Fruit fly (Drosophila melanogaster) whole organism, embryonic: Measurements from ENCODE around the gene Cht5.
A peak's percentile ranks its signal among the peaks of the same experiment; 100 is the strongest.

Source experiments
- ATbp ChIP-seq: fragments of 200-800 bp; sonication (Bioruptor generic); optimal IDR thresholded peaks from 2 replicates; lab custom pipeline; 2017; ENCODE audit warnings: missing biosample characterization, mild to moderate bottlenecking, missing genetic modification characterization, missing genetic modification reagents
- Adf1 ChIP-seq: fragments of 200-800 bp; sonication (Bioruptor generic); IDR thresholded peaks from 2 replicates; pipeline ENCODE4 v1.3.6; 2022; ENCODE audit warnings: missing biosample characterization, missing genetic modification characterization
- Bdp1 ChIP-seq: fragments of 200-800 bp; sonication (Bioruptor generic); optimal IDR thresholded peaks from 3 replicates; lab custom pipeline; 2016; ENCODE audit warnings: missing biosample characterization, missing genetic modification characterization
- Bgb ChIP-seq: fragments of 200-800 bp; sonication (Bioruptor generic); IDR thresholded peaks from 2 replicates; pipeline ENCODE4 v1.3.6; 2022; ENCODE audit warnings: missing biosample characterization, missing genetic modification characterization; ENCODE audit not compliant: partially characterized antibody
- Blimp-1 ChIP-seq: fragments of 200-800 bp; sonication (Bioruptor generic); optimal IDR thresholded peaks from 3 replicates; lab custom pipeline; 2018; ENCODE audit warnings: missing biosample characterization, missing genetic modification characterization, mild to moderate bottlenecking, moderate library complexity, missing genetic modification reagents
- CG10654 ChIP-seq: fragments of 200-800 bp; sonication (Bioruptor generic); optimal IDR thresholded peaks from 2 replicates; lab custom pipeline; 2016; ENCODE audit warnings: missing biosample characterization, missing genetic modification characterization
- CG11085 ChIP-seq: fragments of 200-800 bp; sonication (Bioruptor generic); IDR thresholded peaks from 2 replicates; pipeline ENCODE4 v1.3.6; 2022; ENCODE audit warnings: missing biosample characterization, missing genetic modification characterization
- CG11093 ChIP-seq: fragments of 200-800 bp; sonication (Bioruptor generic); IDR thresholded peaks from 3 replicates; pipeline ENCODE4 v1.3.6; 2022; ENCODE audit warnings: missing biosample characterization, missing genetic modification characterization
- CG12219 ChIP-seq: fragments of 200-800 bp; sonication (Bioruptor generic); optimal IDR thresholded peaks from 3 replicates; lab custom pipeline; 2018; ENCODE audit warnings: missing biosample characterization, mild to moderate bottlenecking, missing genetic modification characterization
- CG13287 ChIP-seq: fragments of 200-800 bp; sonication (Bioruptor generic); IDR thresholded peaks from 2 replicates; pipeline ENCODE4 v1.3.6; 2022; ENCODE audit warnings: missing biosample characterization, missing genetic modification characterization; ENCODE audit not compliant: partially characterized antibody
- CG13296 ChIP-seq: fragments of 200-800 bp; sonication (Bioruptor generic); optimal IDR thresholded peaks from 3 replicates; lab custom pipeline; 2018; ENCODE audit warnings: missing biosample characterization, mild to moderate bottlenecking, missing genetic modification characterization
- CG13894 ChIP-seq: fragments of 200-800 bp; sonication (Bioruptor generic); optimal IDR thresholded peaks from 3 replicates; lab custom pipeline; 2018; ENCODE audit warnings: missing biosample characterization, mild to moderate bottlenecking, missing genetic modification characterization, moderate library complexity
- CG17612 ChIP-seq: fragments of 200-800 bp; sonication (Bioruptor generic); IDR thresholded peaks from 2 replicates; pipeline ENCODE4 v1.3.6; 2022; ENCODE audit warnings: missing biosample characterization, missing genetic modification characterization
- CG31441 ChIP-seq: fragments of 200-800 bp; sonication (Bioruptor generic); IDR thresholded peaks from 2 replicates; pipeline ENCODE4 v1.3.6; 2022; ENCODE audit warnings: missing biosample characterization, missing genetic modification characterization
- CG3163 ChIP-seq: fragments of 200-800 bp; sonication (Bioruptor generic); optimal IDR thresholded peaks from 3 replicates; lab custom pipeline; 2016; ENCODE audit warnings: missing biosample characterization, missing genetic modification characterization
- CG33213 ChIP-seq: fragments of 200-800 bp; sonication (Bioruptor generic); optimal IDR thresholded peaks from 3 replicates; lab custom pipeline; 2016; ENCODE audit warnings: missing biosample characterization, missing genetic modification characterization
- CG5245 ChIP-seq: fragments of 200-800 bp; sonication (Bioruptor generic); optimal IDR thresholded peaks from 3 replicates; lab custom pipeline; 2016; ENCODE audit warnings: missing biosample characterization, missing genetic modification characterization
- CG8290 ChIP-seq, 3 experiments: fragments of 200-800 bp; sonication (Bioruptor generic); optimal IDR thresholded peaks; 2 replicates each; lab custom pipeline; 2016 to 2019; ENCODE audit warnings: missing biosample characterization in 3 of 3, missing genetic modification characterization in 3 of 3, mild to moderate bottlenecking in 2 of 3, moderate library complexity in 1 of 3
- CG8478 ChIP-seq: fragments of >200 bp; optimal IDR thresholded peaks from 2 replicates; lab custom pipeline; 2018
- CG9727 ChIP-seq: fragments of 200-800 bp; sonication (Bioruptor generic); optimal IDR thresholded peaks from 3 replicates; lab custom pipeline; 2017; ENCODE audit warnings: missing biosample characterization, mild to moderate bottlenecking, missing genetic modification characterization
- Dip3 ChIP-seq: fragments of 200-800 bp; sonication (Bioruptor generic); optimal IDR thresholded peaks from 3 replicates; lab custom pipeline; 2016; ENCODE audit warnings: missing biosample characterization, missing genetic modification characterization
- Doc2 ChIP-seq: fragments of 200-800 bp; sonication (Bioruptor generic); IDR thresholded peaks from 2 replicates; pipeline ENCODE4 v1.3.6; 2022; ENCODE audit warnings: missing biosample characterization, missing genetic modification characterization
- Ets97D ChIP-seq: fragments of 200-800 bp; sonication (Bioruptor generic); optimal IDR thresholded peaks from 3 replicates; lab custom pipeline; 2016; ENCODE audit warnings: missing biosample characterization, missing genetic modification characterization
- Gsc ChIP-seq: fragments of 200-800 bp; sonication (Bioruptor generic); IDR thresholded peaks from 2 replicates; pipeline ENCODE4 v1.3.6; 2022; ENCODE audit warnings: missing biosample characterization, missing genetic modification characterization
- Hr3 ChIP-seq: fragments of 200-800 bp; sonication (Bioruptor generic); optimal IDR thresholded peaks from 3 replicates; lab custom pipeline; 2016; ENCODE audit warnings: missing biosample characterization, missing genetic modification characterization
- Hr51 ChIP-seq, 2 experiments: fragments of 200-800 bp; sonication (Bioruptor generic); optimal IDR thresholded peaks; 2 replicates in 1 of 2; 3 replicates in 1 of 2; lab custom pipeline; 2016 to 2018; ENCODE audit warnings: missing biosample characterization in 2 of 2, missing genetic modification characterization in 2 of 2, mild to moderate bottlenecking in 1 of 2, moderate library complexity in 1 of 2
- Hsf ChIP-seq: fragments of 200-800 bp; sonication (Bioruptor generic); optimal IDR thresholded peaks from 3 replicates; lab custom pipeline; 2016; ENCODE audit warnings: missing biosample characterization, missing genetic modification characterization
- MBD-R2 ChIP-seq: fragments of 200-800 bp; sonication (Bioruptor generic); IDR thresholded peaks from 2 replicates; pipeline ENCODE4 v1.3.6; 2022; ENCODE audit warnings: missing biosample characterization, missing genetic modification characterization
- Mrtf ChIP-seq: fragments of 200-800 bp; sonication (Bioruptor generic); IDR thresholded peaks from 3 replicates; pipeline ENCODE4 v1.3.6; 2022; ENCODE audit warnings: missing biosample characterization, missing genetic modification characterization
- Poxn ChIP-seq: fragments of 200-800 bp; sonication (Bioruptor generic); IDR thresholded peaks from 2 replicates; pipeline ENCODE4 v1.3.6; 2022; ENCODE audit warnings: missing biosample characterization, missing genetic modification characterization
- Sry-β ChIP-seq: fragments of 200-800 bp; sonication (Bioruptor generic); optimal IDR thresholded peaks from 2 replicates; lab custom pipeline; 2018; ENCODE audit warnings: missing biosample characterization, mild to moderate bottlenecking, missing genetic modification characterization, moderate library complexity
- ara ChIP-seq: fragments of 200-800 bp; sonication (Bioruptor generic); IDR thresholded peaks from 2 replicates; pipeline ENCODE4 v1.3.6; 2022; ENCODE audit warnings: missing biosample characterization, missing genetic modification characterization
- az2 ChIP-seq: fragments of 200-800 bp; sonication (Bioruptor generic); optimal IDR thresholded peaks from 3 replicates; lab custom pipeline; 2016; ENCODE audit warnings: missing biosample characterization, missing genetic modification characterization
- caup ChIP-seq: fragments of 200-800 bp; sonication (Bioruptor generic); optimal IDR thresholded peaks from 3 replicates; lab custom pipeline; 2017; ENCODE audit warnings: missing biosample characterization, mild to moderate bottlenecking, missing genetic modification characterization, moderate library complexity; ENCODE audit not compliant: severe bottlenecking
- chif ChIP-seq, 2 experiments: fragments of 200-800 bp; sonication (Bioruptor generic); optimal IDR thresholded peaks; 3 replicates each; lab custom pipeline; 2016; ENCODE audit warnings: missing biosample characterization in 2 of 2, missing genetic modification characterization in 2 of 2
- crp ChIP-seq, 2 experiments: fragments of 200-800 bp; sonication (Bioruptor generic); optimal IDR thresholded peaks; 2 replicates in 1 of 2; 3 replicates in 1 of 2; lab custom pipeline; 2017; ENCODE audit warnings: missing biosample characterization in 2 of 2, missing genetic modification characterization in 2 of 2, mild to moderate bottlenecking in 1 of 2, moderate library complexity in 1 of 2
- da ChIP-seq: fragments of 200-800 bp; sonication (Bioruptor generic); optimal IDR thresholded peaks from 2 replicates; lab custom pipeline; 2016; ENCODE audit warnings: missing biosample characterization, missing genetic modification characterization
- ewg ChIP-seq: fragments of 200-800 bp; sonication (Bioruptor generic); optimal IDR thresholded peaks from 3 replicates; lab custom pipeline; 2017; ENCODE audit warnings: mild to moderate bottlenecking, missing biosample characterization, missing genetic modification reagents, missing genetic modification characterization
- eyg ChIP-seq: fragments of 200-800 bp; sonication (Bioruptor generic); optimal IDR thresholded peaks from 3 replicates; lab custom pipeline; 2016; ENCODE audit warnings: missing biosample characterization, missing genetic modification characterization
- gsb ChIP-seq: fragments of 200-800 bp; sonication (Bioruptor generic); IDR thresholded peaks from 2 replicates; pipeline ENCODE4 v1.3.6; 2022; ENCODE audit warnings: missing biosample characterization, missing genetic modification characterization
- hbn ChIP-seq: fragments of 200-800 bp; sonication (Bioruptor generic); IDR thresholded peaks from 2 replicates; pipeline ENCODE4 v1.3.6; 2022; ENCODE audit warnings: missing biosample characterization, missing genetic modification characterization; ENCODE audit not compliant: partially characterized antibody
- her ChIP-seq: fragments of 200-800 bp; sonication (Bioruptor generic); optimal IDR thresholded peaks from 2 replicates; lab custom pipeline; 2016; ENCODE audit warnings: missing biosample characterization, missing genetic modification characterization
- peb ChIP-seq: fragments of 200-800 bp; sonication (Bioruptor generic); IDR thresholded peaks from 2 replicates; pipeline ENCODE4 v1.3.6; 2022; ENCODE audit warnings: missing biosample characterization, missing genetic modification characterization
- pzg ChIP-seq: fragments of 200-800 bp; sonication (Bioruptor generic); optimal IDR thresholded peaks from 3 replicates; lab custom pipeline; 2018; ENCODE audit warnings: missing biosample characterization, mild to moderate bottlenecking, missing genetic modification characterization, moderate library complexity
- scrt ChIP-seq: fragments of 200-800 bp; sonication (Bioruptor generic); optimal IDR thresholded peaks from 2 replicates; lab custom pipeline; 2018; ENCODE audit warnings: missing biosample characterization, mild to moderate bottlenecking, missing genetic modification characterization, moderate library complexity
- sd ChIP-seq: fragments of 200-800 bp; sonication (Bioruptor generic); optimal IDR thresholded peaks from 3 replicates; lab custom pipeline; 2018; ENCODE audit warnings: missing biosample characterization, mild to moderate bottlenecking, missing genetic modification characterization, moderate library complexity
- seq ChIP-seq: fragments of 200-800 bp; sonication (Bioruptor generic); IDR thresholded peaks from 2 replicates; pipeline ENCODE4 v1.3.6; 2022; ENCODE audit warnings: missing biosample characterization, missing genetic modification characterization
- so ChIP-seq: fragments of 200-800 bp; sonication (Bioruptor generic); IDR thresholded peaks from 3 replicates; pipeline ENCODE4 v1.3.6; 2022; ENCODE audit warnings: missing biosample characterization, missing genetic modification characterization
- sob ChIP-seq: fragments of 200-800 bp; sonication (Bioruptor generic); IDR thresholded peaks from 2 replicates; pipeline ENCODE4 v1.3.6; 2022; ENCODE audit warnings: missing biosample characterization, missing genetic modification characterization
- sqz ChIP-seq: fragments of 200-800 bp; sonication (Bioruptor generic); optimal IDR thresholded peaks from 3 replicates; lab custom pipeline; 2018; ENCODE audit warnings: missing biosample characterization, mild to moderate bottlenecking, missing genetic modification characterization
- toy ChIP-seq: fragments of 200-800 bp; sonication (Bioruptor generic); IDR thresholded peaks from 2 replicates; pipeline ENCODE4 v1.3.6; 2022; ENCODE audit warnings: missing biosample characterization, missing genetic modification characterization

Gene Cht5

DNA sequence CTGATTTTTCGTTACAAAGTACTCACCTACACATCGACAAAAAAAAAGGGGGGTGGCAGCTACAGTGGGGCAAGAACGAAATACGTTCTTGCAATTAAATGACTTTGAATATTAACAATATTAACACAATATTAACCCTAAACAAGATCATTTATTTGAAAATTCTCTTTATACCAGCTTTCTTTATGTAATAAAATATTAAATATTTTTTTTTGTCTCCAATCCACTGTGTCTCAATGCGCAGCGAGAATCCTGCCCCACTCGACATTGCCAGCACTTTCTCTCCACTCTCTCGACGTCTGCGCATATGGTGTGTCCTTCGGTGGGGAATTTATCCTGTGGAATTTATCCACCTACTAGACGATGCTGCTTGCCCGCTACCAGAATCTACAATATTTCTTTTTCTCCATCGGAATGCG is 33.1 kb downstream of the Cht5 start (continued):
- TF ChIP-seq Gsc (GFP tag; lab: Robert Waterston, UW): peak; percentile 62
- peak; percentile 38 for TF ChIP-seq her (GFP tag; lab: Kevin White, UChicago)
- TF ChIP-seq az2 (GFP tag; lab: Kevin White, UChicago): peak; percentile 88
- peak; percentile 73 for TF ChIP-seq CG17612 (GFP tag; lab: Robert Waterston, UW)
- peak; percentile 73 for TF ChIP-seq Adf1 (GFP tag; lab: Robert Waterston, UW)
- peak; percentile 69 for TF ChIP-seq CG10654 (GFP tag; lab: Kevin White, UChicago)
- TF ChIP-seq Blimp-1 (GFP tag; lab: Kevin White, UChicago): peak; percentile 88
- peak; percentile 95 for TF ChIP-seq ewg (GFP tag; lab: Kevin White, UChicago)
- peak; percentile 95 for TF ChIP-seq CG13894 (tag; lab: Kevin White, UChicago)
- TF ChIP-seq CG9727 (GFP tag; lab: Kevin White, UChicago): peak; percentile 93
- no peak for TF ChIP-seq eyg (GFP tag; lab: Kevin White, UChicago)
- peak; percentile 35 for TF ChIP-seq CG33213 (GFP tag; lab: Kevin White, UChicago)
- peak; percentile 84 for TF ChIP-seq toy (GFP tag; lab: Robert Waterston, UW)
- peak; percentile 87 for TF ChIP-seq Hr3 (GFP tag; lab: Kevin White, UChicago)
- TF ChIP-seq CG3163 (GFP tag; lab: Kevin White, UChicago): peak; percentile 4
- TF ChIP-seq gsb (GFP tag; lab: Robert Waterston, UW): peak; percentile 86
- peak; percentile 49 to 56 for TF ChIP-seq chif (GFP tag; optimal IDR thresholded peaks at IDR 0.05; lab: Kevin White, UChicago)
- TF ChIP-seq da (GFP tag; lab: Kevin White, UChicago): no peak
- TF ChIP-seq CG11085 (GFP tag; lab: Robert Waterston, UW): peak; percentile 87
- TF ChIP-seq Dip3 (GFP tag; lab: Kevin White, UChicago): peak; percentile 42
- peak; percentile 91 for TF ChIP-seq MBD-R2 (GFP tag; lab: Robert Waterston, UW)
- TF ChIP-seq CG12219 (GFP tag; lab: Kevin White, UChicago): peak; percentile 81
- peak; percentile 91 for TF ChIP-seq sd (tag; lab: Kevin White, UChicago)
- peak; percentile 89 for TF ChIP-seq ara (GFP tag; lab: Robert Waterston, UW)
- peak; percentile 89 for TF ChIP-seq Mrtf (GFP tag; lab: Robert Waterston, UW)
- peak; percentile 5; the same call in 1 of the 2 replicates for TF ChIP-seq Bgb
- peak; percentile 86 for TF ChIP-seq CG11093 (GFP tag; lab: Robert Waterston, UW)
- peak; percentile 74 for TF ChIP-seq Hsf (GFP tag; lab: Kevin White, UChicago)
- no peak for TF ChIP-seq hbn (GFP tag; lab: Robert Waterston, UW)
- TF ChIP-seq so (GFP tag; lab: Robert Waterston, UW): peak; percentile 95
- peak; percentile 70 for TF ChIP-seq Poxn
- peak; percentile 26 for TF ChIP-seq Sry-β (GFP tag; lab: Kevin White, UChicago)
- peak; percentile 28 to 91 for TF ChIP-seq Hr51 (GFP tag; optimal IDR thresholded peaks at IDR 0.05; lab: Kevin White, UChicago)
- TF ChIP-seq ATbp (GFP tag; lab: Kevin White, UChicago): peak; percentile 91
- peak; percentile 34; the same call in 1 of the 2 replicates for TF ChIP-seq CG13287 (GFP tag; lab: Robert Waterston, UW)
- peak; percentile 83 for TF ChIP-seq CG31441 (GFP tag; lab: Robert Waterston, UW)
- TF ChIP-seq Doc2: peak; percentile 74
- TF ChIP-seq caup (GFP tag; lab: Kevin White, UChicago): peak; percentile 93
- peak; percentile 97 for TF ChIP-seq seq (GFP tag; lab: Robert Waterston, UW)
- peak; percentile 4 for TF ChIP-seq Ets97D (GFP tag; lab: Kevin White, UChicago)
- peak; percentile 93 for TF ChIP-seq sob (GFP tag; lab: Robert Waterston, UW)
- TF ChIP-seq CG13296 (GFP tag; lab: Kevin White, UChicago): peak; percentile 87
- TF ChIP-seq peb (GFP tag; lab: Robert Waterston, UW): peak; percentile 85
- peak; percentile 85 for TF ChIP-seq sqz (GFP tag; lab: Kevin White, UChicago)
- no peak for TF ChIP-seq CG8478 (lab: Kevin White, UChicago)
- TF ChIP-seq crp (GFP tag; optimal IDR thresholded peaks at IDR 0.05; lab: Kevin White, UChicago): peak in 1 of 2 experiments; percentile 43
- TF ChIP-seq CG8290 (GFP tag; optimal IDR thresholded peaks at IDR 0.05; lab: Kevin White, UChicago): peak; percentile 83
- no peak for TF ChIP-seq CG8290 (tag; optimal IDR thresholded peaks at IDR 0.05; lab: Kevin White, UChicago)
- TF ChIP-seq scrt (GFP tag; lab: Kevin White, UChicago): peak; percentile 85
- peak; percentile 78 for TF ChIP-seq CG5245
- TF ChIP-seq Bdp1 (GFP tag; lab: Kevin White, UChicago): peak; percentile 34
- TF ChIP-seq pzg: no peak
